Worm (Caenorhabditis elegans) whole organism, late embryonic: ENCODE data around the gene timm-17B.2.

Source experiments
- C38D4.7 ChIP-seq: fragments of 200-800 bp; sonication (Bioruptor generic); optimal IDR thresholded peaks from 2 replicates; lab custom pipeline; 2018; ENCODE audit warnings: mild to moderate bottlenecking, missing genetic modification characterization, moderate library complexity, missing compliant biosample characterization
- F13H6.1 ChIP-seq: sonication (generic microtip); optimal IDR thresholded peaks from 2 replicates; lab custom pipeline; 2016; ENCODE audit warnings: missing genetic modification characterization, missing compliant biosample characterization
- K02D7.2 ChIP-seq: sonication (generic microtip); optimal IDR thresholded peaks from 2 replicates; lab custom pipeline; 2017; ENCODE audit warnings: mild to moderate bottlenecking, missing genetic modification characterization, missing compliant biosample characterization
- K09A11.1 ChIP-seq: sonication (generic microtip); optimal IDR thresholded peaks from 2 replicates; lab custom pipeline; 2017; ENCODE audit warnings: antibody characterized with exemption, mild to moderate bottlenecking, missing genetic modification characterization, missing compliant biosample characterization; ENCODE audit not compliant: insufficient read depth
- Y22D7AL.16 ChIP-seq: sonication (generic microtip); optimal IDR thresholded peaks from 2 replicates; lab custom pipeline; 2016; ENCODE audit warnings: missing genetic modification characterization, missing compliant biosample characterization
- ceh-14 ChIP-seq: sonication (generic microtip); optimal IDR thresholded peaks from 2 replicates; lab custom pipeline; 2016; ENCODE audit warnings: missing genotype, missing genetic modification characterization, missing compliant biosample characterization
- ceh-18 ChIP-seq: sonication (generic microtip); optimal IDR thresholded peaks from 2 replicates; lab custom pipeline; 2016; ENCODE audit warnings: missing genetic modification characterization, missing compliant biosample characterization
- ceh-22 ChIP-seq: sonication (generic microtip); optimal IDR thresholded peaks from 2 replicates; lab custom pipeline; 2017; ENCODE audit warnings: missing biosample characterization, missing genetic modification characterization
- ceh-24 ChIP-seq: sonication (generic microtip); optimal IDR thresholded peaks from 2 replicates; lab custom pipeline; 2016; ENCODE audit warnings: mild to moderate bottlenecking, missing genetic modification characterization, missing compliant biosample characterization
- ceh-31 ChIP-seq: sonication (generic microtip); optimal IDR thresholded peaks from 2 replicates; lab custom pipeline; 2016; ENCODE audit warnings: missing genetic modification characterization, missing compliant biosample characterization
- ceh-34 ChIP-seq: sonication (generic microtip); optimal IDR thresholded peaks from 2 replicates; lab custom pipeline; 2016; ENCODE audit warnings: mild to moderate bottlenecking, missing genetic modification characterization, missing compliant biosample characterization
- ceh-45 ChIP-seq: fragments of 200-800 bp; sonication (Bioruptor generic); IDR thresholded peaks from 2 replicates; pipeline ENCODE4 v1.3.6; 2022; ENCODE audit warnings: missing genetic modification reagents, missing genetic modification characterization, missing compliant biosample characterization
- ceh-6 ChIP-seq: fragments of 200-800 bp; sonication (Bioruptor generic); optimal IDR thresholded peaks from 2 replicates; lab custom pipeline; 2018; ENCODE audit warnings: mild to moderate bottlenecking, missing genetic modification characterization, missing compliant biosample characterization
- dmd-4 ChIP-seq: sonication (generic microtip); optimal IDR thresholded peaks from 2 replicates; lab custom pipeline; 2016; ENCODE audit warnings: borderline replicate concordance, missing genetic modification characterization, missing compliant biosample characterization
- dve-1 ChIP-seq: sonication (generic microtip); optimal IDR thresholded peaks from 2 replicates; lab custom pipeline; 2017; ENCODE audit warnings: antibody characterized with exemption, mild to moderate bottlenecking, missing genetic modification characterization, missing compliant biosample characterization
- elt-4 ChIP-seq: sonication (generic microtip); optimal IDR thresholded peaks from 2 replicates; lab custom pipeline; 2016; ENCODE audit warnings: missing genetic modification characterization, missing compliant biosample characterization
- ets-4 ChIP-seq: sonication (generic microtip); optimal IDR thresholded peaks from 2 replicates; lab custom pipeline; 2016; ENCODE audit warnings: missing genetic modification characterization, missing compliant biosample characterization
- eyg-1 ChIP-seq: sonication (generic microtip); optimal IDR thresholded peaks from 2 replicates; lab custom pipeline; 2016; ENCODE audit warnings: missing genotype, missing genetic modification characterization, missing compliant biosample characterization
- fax-1 ChIP-seq: sonication (generic microtip); optimal IDR thresholded peaks from 2 replicates; lab custom pipeline; 2016; ENCODE audit warnings: missing genotype, missing genetic modification characterization, missing compliant biosample characterization
- fkh-10 ChIP-seq: fragments of 150-350 bp; optimal IDR thresholded peaks from 2 replicates; lab custom pipeline; 2014; ENCODE audit warnings: missing biosample characterization, missing genetic modification reagents, missing genetic modification characterization
- hlh-13 ChIP-seq: fragments of 200-800 bp; sonication (Bioruptor generic); optimal IDR thresholded peaks from 2 replicates; lab custom pipeline; 2018; ENCODE audit warnings: mild to moderate bottlenecking, missing genetic modification characterization, missing compliant biosample characterization
- hlh-30 ChIP-seq: sonication (generic microtip); optimal IDR thresholded peaks from 2 replicates; lab custom pipeline; 2017; ENCODE audit warnings: antibody characterized with exemption, missing genetic modification characterization, missing compliant biosample characterization; ENCODE audit not compliant: insufficient read depth
- hlh-6 ChIP-seq: sonication (generic microtip); optimal IDR thresholded peaks from 2 replicates; lab custom pipeline; 2016; ENCODE audit warnings: missing genotype, missing genetic modification characterization, missing compliant biosample characterization
- hlh-8 ChIP-seq: sonication (generic microtip); optimal IDR thresholded peaks from 2 replicates; lab custom pipeline; 2016; ENCODE audit warnings: missing genotype, missing genetic modification characterization, missing compliant biosample characterization
- lim-6 ChIP-seq: sonication (generic microtip); optimal IDR thresholded peaks from 2 replicates; lab custom pipeline; 2016; ENCODE audit warnings: missing genetic modification characterization, missing compliant biosample characterization
- lin-11 ChIP-seq: fragments of 200-800 bp; sonication (Bioruptor generic); optimal IDR thresholded peaks from 2 replicates; lab custom pipeline; 2018; ENCODE audit warnings: mild to moderate bottlenecking, missing genetic modification characterization, missing compliant biosample characterization
- nfya-1 ChIP-seq: sonication (generic microtip); optimal IDR thresholded peaks from 2 replicates; lab custom pipeline; 2017; ENCODE audit warnings: missing genetic modification characterization, mild to moderate bottlenecking, missing compliant biosample characterization, antibody characterized with exemption, moderate library complexity
- nhr-11 ChIP-seq: fragments of 150-350 bp; optimal IDR thresholded peaks from 2 replicates; lab custom pipeline; 2014; ENCODE audit warnings: missing biosample characterization, missing genetic modification characterization
- npax-4 ChIP-seq: sonication (generic microtip); optimal IDR thresholded peaks from 2 replicates; lab custom pipeline; 2016; ENCODE audit warnings: missing genetic modification characterization, missing compliant biosample characterization
- pat-9 ChIP-seq: fragments of 200-800 bp; sonication (Bioruptor generic); optimal IDR thresholded peaks from 2 replicates; lab custom pipeline; 2018; ENCODE audit warnings: mild to moderate bottlenecking, missing genetic modification characterization, moderate library complexity, missing compliant biosample characterization
- pax-1 ChIP-seq: fragments of 150-350 bp; optimal IDR thresholded peaks from 2 replicates; lab custom pipeline; 2014; ENCODE audit warnings: missing biosample characterization, missing genetic modification characterization
- pha-2 ChIP-seq: sonication (generic microtip); optimal IDR thresholded peaks from 2 replicates; lab custom pipeline; 2017; ENCODE audit warnings: mild to moderate bottlenecking, missing genetic modification characterization, missing compliant biosample characterization
- pqm-1 ChIP-seq: sonication (generic microtip); optimal IDR thresholded peaks from 2 replicates; lab custom pipeline; 2016; ENCODE audit warnings: missing genetic modification characterization, missing compliant biosample characterization
- ref-2 ChIP-seq: sonication (generic microtip); optimal IDR thresholded peaks from 2 replicates; lab custom pipeline; 2016; ENCODE audit warnings: missing genetic modification characterization, missing compliant biosample characterization
- sdc-2 ChIP-seq: sonication (generic microtip); optimal IDR thresholded peaks from 2 replicates; lab custom pipeline; 2016; ENCODE audit warnings: missing genotype, missing genetic modification characterization, missing compliant biosample characterization
- sox-2 ChIP-seq: fragments of 200-800 bp; sonication (Bioruptor generic); IDR thresholded peaks from 2 replicates; pipeline ENCODE4 v1.3.6; 2022; ENCODE audit warnings: missing genetic modification reagents, missing genetic modification characterization, missing compliant biosample characterization
- sox-4 ChIP-seq: sonication (generic microtip); optimal IDR thresholded peaks from 2 replicates; lab custom pipeline; 2017; ENCODE audit warnings: mild to moderate bottlenecking, missing genetic modification characterization, inconsistent platforms, missing compliant biosample characterization
- syd-9 ChIP-seq: sonication (generic microtip); optimal IDR thresholded peaks from 2 replicates; lab custom pipeline; 2016; ENCODE audit warnings: mild to moderate bottlenecking, missing genetic modification characterization, moderate library complexity, missing compliant biosample characterization
- tbx-7 ChIP-seq: sonication (generic microtip); optimal IDR thresholded peaks from 2 replicates; lab custom pipeline; 2016; ENCODE audit warnings: missing genotype, missing genetic modification characterization, missing compliant biosample characterization
- ttx-3 ChIP-seq: sonication (generic microtip); optimal IDR thresholded peaks from 2 replicates; lab custom pipeline; 2016; ENCODE audit warnings: missing genetic modification reagents, missing genetic modification characterization, missing compliant biosample characterization
- unc-3 ChIP-seq, 2 experiments: fragments of 200-800 bp in 1 of 2; sonication (Bioruptor generic) in 1 of 2; sonication (generic microtip) in 1 of 2; conservative IDR thresholded peaks in 1 of 2; optimal IDR thresholded peaks in 1 of 2; 2 replicates each; pipeline versions ENCODE4 v1.3.6 to Lab custom; 2016 to 2022; ENCODE audit warnings: missing compliant biosample characterization in 2 of 2, missing genetic modification characterization in 2 of 2, missing genetic modification reagents in 1 of 2
- unc-42 ChIP-seq: sonication (generic microtip); optimal IDR thresholded peaks from 2 replicates; lab custom pipeline; 2016; ENCODE audit warnings: missing genotype, missing genetic modification characterization, missing compliant biosample characterization
- unc-55 ChIP-seq: sonication (generic microtip); optimal IDR thresholded peaks from 2 replicates; lab custom pipeline; 2017; ENCODE audit warnings: missing biosample characterization, missing genetic modification reagents, missing genetic modification characterization
- unc-86 ChIP-seq: sonication (generic microtip); optimal IDR thresholded peaks from 2 replicates; lab custom pipeline; 2016; ENCODE audit warnings: missing genetic modification characterization, missing compliant biosample characterization
- ztf-16 ChIP-seq: sonication (generic microtip); optimal IDR thresholded peaks from 2 replicates; lab custom pipeline; 2017; ENCODE audit warnings: missing genetic modification characterization, missing compliant biosample characterization

timm-17B.2 gene

DNA sequence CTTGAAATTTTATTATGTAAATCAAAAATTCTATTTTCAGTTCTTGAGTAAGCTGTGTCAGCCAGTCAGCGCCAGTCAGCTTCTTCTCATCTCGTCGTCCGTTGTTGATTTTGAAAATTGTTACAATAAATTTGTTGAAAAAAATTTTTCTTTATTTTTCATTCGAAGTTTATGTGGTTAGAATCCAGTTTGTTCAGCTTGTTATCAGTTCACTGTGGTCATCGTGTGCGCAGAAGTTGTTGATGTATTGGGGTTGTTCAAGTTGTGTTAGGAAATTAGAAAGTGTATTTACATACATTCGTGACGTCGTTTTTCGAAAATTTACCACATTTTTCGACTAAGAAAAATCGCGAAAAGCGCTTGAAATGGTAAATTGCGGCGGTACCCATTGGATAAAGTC is 1.4 kb downstream of the timm-17B.2 start:
- TF ChIP-seq dmd-4 (tag; lab: Kevin White, UChicago) (no peak), ceh-6 (GFP tag; lab: Kevin White, UChicago) (no peak)

- no peak for TF ChIP-seq syd-9 (tag; lab: Kevin White, UChicago)
- TF ChIP-seq pqm-1 (tag; lab: Kevin White, UChicago), result no peak
- TF ChIP-seq lin-11 (tag; lab: Kevin White, UChicago), result no peak
- TF ChIP-seq Y22D7AL.16 (tag; lab: Kevin White, UChicago), result no peak
- no peak for TF ChIP-seq ztf-16 (tag; lab: Kevin White, UChicago)
- no peak for TF ChIP-seq dmd-4 (tag; lab: Kevin White, UChicago)
- TF ChIP-seq sdc-2, result no peak
- TF ChIP-seq sox-4, result no peak
- no peak for TF ChIP-seq pax-1 (tag; lab: Kevin White, UChicago)
- TF ChIP-seq dve-1 (tag; lab: Kevin White, UChicago), result no peak
- TF ChIP-seq sox-2 (GFP tag; lab: Robert Waterston, UW), result no peak
- no peak for TF ChIP-seq nfya-1 (tag; lab: Kevin White, UChicago)
- no peak for TF ChIP-seq unc-86 (tag; lab: Kevin White, UChicago)
Observed at ce11 chrIV:8420961-8421360, 24.5 kb downstream of the timm-17B.2 start, which contains the start of gene M116.5. M116.5 (minus strand) TSS chrIV:8421061.

DNA sequence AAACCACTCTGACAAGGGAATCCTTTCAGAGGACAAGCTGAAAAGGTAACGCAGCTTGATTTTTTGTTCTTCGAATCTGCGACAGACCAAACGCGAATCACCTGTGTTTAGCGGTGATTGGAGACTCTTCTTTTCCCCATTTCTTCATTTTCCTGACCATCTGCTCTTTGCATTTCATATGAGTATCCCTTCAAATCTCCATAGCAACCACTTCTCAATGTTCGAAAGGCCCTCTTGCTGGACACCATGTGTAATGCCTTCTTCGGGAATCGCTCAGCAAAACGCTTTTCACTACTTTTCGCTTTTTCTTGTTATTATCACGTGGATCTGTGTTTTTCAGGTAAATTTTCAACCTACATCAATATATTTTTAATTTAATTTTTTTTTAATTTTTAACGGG is 30.1 kb downstream of the timm-17B.2 start, which contains the start of the genes T26A8.3 and tmem-231:
Gene T26A8.3 (minus strand): TSS at position 101 of the 400 bp plus-strand sequence.
Gene tmem-231 (plus strand): TSS at position 249 of the 400 bp plus-strand sequence.
- TF ChIP-seq nhr-11, result no peak
- TF ChIP-seq ceh-24 (tag; lab: Kevin White, UChicago), result no peak
- TF ChIP-seq npax-4, result no peak
- no peak for TF ChIP-seq syd-9 (tag; lab: Kevin White, UChicago)
- TF ChIP-seq pax-1 (tag; lab: Kevin White, UChicago), result no peak
- TF ChIP-seq nfya-1 (tag; lab: Kevin White, UChicago), result no peak
- TF ChIP-seq hlh-6 (tag; lab: Kevin White, UChicago), result no peak
- TF ChIP-seq ceh-34 (tag; lab: Kevin White, UChicago), result no peak
- no peak for TF ChIP-seq fax-1
- no peak for TF ChIP-seq tbx-7 (tag; lab: Kevin White, UChicago)
- no peak for TF ChIP-seq ceh-14 (tag; lab: Kevin White, UChicago)
- TF ChIP-seq ceh-45, result no peak
- no peak for TF ChIP-seq elt-4 (tag; lab: Kevin White, UChicago)
- no peak for TF ChIP-seq fkh-10
- TF ChIP-seq C38D4.7 (GFP tag; lab: Kevin White, UChicago), result no peak
- no peak for TF ChIP-seq hlh-30 (tag; lab: Kevin White, UChicago)
- no peak for TF ChIP-seq F13H6.1
- no peak for TF ChIP-seq sox-2 (GFP tag; lab: Robert Waterston, UW)
- no peak for TF ChIP-seq ets-4 (tag; lab: Kevin White, UChicago)

ce11 chrIV:8428492-8428891 is 32.0 kb downstream of the timm-17B.2 start:
- no peak for TF ChIP-seq unc-3 (GFP tag; conservative IDR thresholded peaks at IDR 0.05; lab: Robert Waterston, UW)
- TF ChIP-seq unc-3 (tag; optimal IDR thresholded peaks at IDR 0.05; lab: Kevin White, UChicago), result no peak
- peak; percentile 19 for TF ChIP-seq ref-2 (tag; lab: Kevin White, UChicago)
- TF ChIP-seq fkh-10, result no peak
- no peak for TF ChIP-seq nhr-11
- TF ChIP-seq hlh-13 (GFP tag; lab: Kevin White, UChicago), result no peak
- TF ChIP-seq unc-42 (tag; lab: Kevin White, UChicago), result peak; percentile 37
- peak; percentile 27 for TF ChIP-seq ceh-18
- peak; percentile 40 for TF ChIP-seq nfya-1 (tag; lab: Kevin White, UChicago)
- TF ChIP-seq hlh-8 (tag; lab: Kevin White, UChicago), result no peak
- TF ChIP-seq pha-2 (tag; lab: Kevin White, UChicago), result no peak
- TF ChIP-seq ttx-3 (tag; lab: Kevin White, UChicago), result no peak
- peak; percentile 5 for TF ChIP-seq unc-55 (GFP tag; lab: Kevin White, UChicago)
- no peak for TF ChIP-seq K09A11.1 (tag; lab: Kevin White, UChicago)
- TF ChIP-seq C38D4.7 (GFP tag; lab: Kevin White, UChicago), result peak; percentile 27
- no peak for TF ChIP-seq lim-6
- TF ChIP-seq K02D7.2 (tag; lab: Kevin White, UChicago), result peak; percentile 22
- TF ChIP-seq dve-1 (tag; lab: Kevin White, UChicago), result peak; percentile 52
- TF ChIP-seq ceh-31, result peak; percentile 21
- no peak for TF ChIP-seq sox-2 (GFP tag; lab: Robert Waterston, UW)
- TF ChIP-seq ceh-6 (GFP tag; lab: Kevin White, UChicago), result no peak
- no peak for TF ChIP-seq F13H6.1
- no peak for TF ChIP-seq ceh-22 (tag; lab: Kevin White, UChicago)
- no peak for TF ChIP-seq eyg-1 (tag; lab: Kevin White, UChicago)
- peak; percentile 7 for TF ChIP-seq pat-9 (tag; lab: Kevin White, UChicago)
- TF ChIP-seq tbx-7 (tag; lab: Kevin White, UChicago), result no peak
- peak; percentile 34 for TF ChIP-seq ceh-34 (tag; lab: Kevin White, UChicago)
